Fruit fly (Drosophila melanogaster): ENCODE measurements around the gene CG33630.

dm6 chr3R:10099401-10099848 is 37.0 kb downstream of the CG33630 start:
- TF ChIP-seq Ptx1 (GFP tag; IDR thresholded peaks at IDR 0.05) (no peak), CG13624 (GFP tag; optimal IDR thresholded peaks at IDR 0.05) (no peak)

Measured in whole organism, embryonic.